Fruit fly (Drosophila melanogaster): Measurements from ENCODE around the gene Mkrn1.

Mkrn1 gene

DNA sequence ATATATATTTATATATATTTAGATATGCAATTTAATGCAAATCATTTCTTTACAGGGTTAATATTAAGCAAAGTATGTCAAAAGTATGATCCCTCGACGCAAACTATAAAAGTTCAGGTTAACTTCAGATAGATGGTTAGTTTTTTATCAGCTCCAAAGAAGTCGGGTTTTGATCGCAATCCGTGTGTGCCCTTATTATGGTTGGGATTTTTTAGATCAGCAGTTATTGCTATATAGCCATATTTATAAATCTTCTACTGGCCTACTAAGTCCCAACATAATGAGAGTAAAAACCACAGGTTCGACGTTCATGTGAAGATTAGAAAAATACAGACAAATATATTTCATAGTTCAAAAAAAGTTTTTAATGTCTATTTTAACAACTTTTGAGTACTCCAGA lies 40.3 kb upstream of the Mkrn1 start, which contains the start of gene EMC10:
Gene EMC10, plus strand, starts transcription at position 301 of the 400 bp plus-strand sequence.
- TF ChIP-seq dmrt99B (tag; optimal IDR thresholded peaks at IDR 0.05) = no peak

DNA sequence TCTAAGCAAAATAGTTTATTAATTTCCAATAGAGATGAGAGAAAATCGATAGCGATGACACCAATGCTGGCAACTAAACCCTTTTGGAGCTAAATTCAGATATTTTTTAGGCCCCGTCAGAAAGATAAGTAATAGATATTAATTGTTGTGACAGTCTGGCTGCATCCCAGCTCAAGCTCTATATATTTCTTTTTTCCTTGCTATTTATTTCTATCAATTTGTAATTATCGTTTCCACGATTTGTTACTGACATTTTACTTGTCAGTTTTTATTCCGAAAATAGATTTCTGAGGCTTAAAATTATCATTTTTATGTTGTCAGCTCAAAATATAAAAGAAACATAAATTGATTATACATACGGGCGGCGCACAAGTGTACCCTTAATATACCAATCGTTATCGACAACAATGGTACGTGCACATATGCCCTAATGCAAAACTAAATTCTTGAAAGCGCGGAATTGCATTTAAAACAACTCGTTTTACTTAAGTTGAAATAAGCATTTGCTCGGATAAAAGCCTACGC lies 35.4 kb upstream of the Mkrn1 start, which contains the start of the genes CRIF and SMC5:
Gene CRIF, minus strand, starts transcription at position 51 of the 525 bp plus-strand sequence.
Gene SMC5, plus strand, starts transcription at position 329 of the 525 bp plus-strand sequence.
- TF ChIP-seq da (GFP tag; optimal IDR thresholded peaks at IDR 0.05) (peak; percentile 39), CG14441 (GFP tag; IDR thresholded peaks at IDR 0.05) (peak; percentile 48; the same call in 1 of the 2 replicates), D19B (GFP tag; optimal IDR thresholded peaks at IDR 0.05) (peak; percentile 31), CG12769 (tag; optimal IDR thresholded peaks at IDR 0.05) (no peak), CG4282 (GFP tag; optimal IDR thresholded peaks at IDR 0.05) (no peak), CG12299 (tag; optimal IDR thresholded peaks at IDR 0.05) (peak; percentile 57), CHES-1-like (GFP tag; optimal IDR thresholded peaks at IDR 0.05) (peak; percentile 65), CG12236 (GFP tag; optimal IDR thresholded peaks at IDR 0.05) (peak; percentile 29), Drgx (GFP tag; IDR thresholded peaks at IDR 0.05) (no peak), CG11560 (tag; IDR thresholded peaks at IDR 0.05) (peak; percentile 27; the same call in 1 of the 3 replicates), Side (GFP tag; optimal IDR thresholded peaks at IDR 0.05) (peak; percentile 46), CG10267 (tag; optimal IDR thresholded peaks at IDR 0.05) (peak; percentile 64), Ets97D (GFP tag; optimal IDR thresholded peaks at IDR 0.05) (peak; percentile 52), CG17361 (GFP tag; IDR thresholded peaks at IDR 0.05) (peak; percentile 86), D (optimal IDR thresholded peaks at IDR 0.05) (no peak), D (GFP tag; optimal IDR thresholded peaks at IDR 0.05) (peak; percentile 26), ham (GFP tag; IDR thresholded peaks at IDR 0.05) (no peak), CG18476 (GFP tag; optimal IDR thresholded peaks at IDR 0.05) (peak; percentile 56), slbo (GFP tag; IDR thresholded peaks at IDR 0.05) (peak; percentile 75), Camta (GFP tag; optimal IDR thresholded peaks at IDR 0.05) (peak; percentile 54), Max (GFP tag; optimal IDR thresholded peaks at IDR 0.05) (peak; percentile 62), CG9932 (GFP tag; IDR thresholded peaks at IDR 0.05) (peak; percentile 82), CG12391 (tag; optimal IDR thresholded peaks at IDR 0.05) (peak; percentile 80), wek (GFP tag; optimal IDR thresholded peaks at IDR 0.05) (peak; percentile 94), Atf6 (GFP tag; IDR thresholded peaks at IDR 0.05) (peak; percentile 20; the same call in 1 of the 2 replicates), Nf-YB (GFP tag; optimal IDR thresholded peaks at IDR 0.05) (peak; percentile 24), pan (optimal IDR thresholded peaks at IDR 0.05) (no peak), pan (GFP tag; optimal IDR thresholded peaks at IDR 0.05 in 1 of 2, IDR thresholded peaks at IDR 0.05 in 1 of 2) (peak in 1 of 2 experiments; percentile 53), Atf-2 (GFP tag; optimal IDR thresholded peaks at IDR 0.05) (peak; percentile 65), croc (GFP tag; conservative IDR thresholded peaks at IDR 0.05) (0 out of 3 replicates have a peak, but pooled peaks have one; percentile 31), CG30403 (GFP tag; optimal IDR thresholded peaks at IDR 0.05) (peak; percentile 89), Sox100B (GFP tag; optimal IDR thresholded peaks at IDR 0.05) (peak; percentile 61), chif (GFP tag; optimal IDR thresholded peaks at IDR 0.05) (peak; percentile 51 to 70), Hsf (GFP tag; optimal IDR thresholded peaks at IDR 0.05) (peak; percentile 80), sim (GFP tag; IDR thresholded peaks at IDR 0.05) (no peak), CG16779 (GFP tag; IDR thresholded peaks at IDR 0.05) (no peak), unpg (GFP tag; optimal IDR thresholded peaks at IDR 0.05) (peak; percentile 58), ind (GFP tag; optimal IDR thresholded peaks at IDR 0.05) (peak; percentile 74), lilli (GFP tag; optimal IDR thresholded peaks at IDR 0.05) (peak; percentile 88), CG11723 (GFP tag; optimal IDR thresholded peaks at IDR 0.05) (peak; percentile 38), C15 (GFP tag; IDR thresholded peaks at IDR 0.05) (0 out of 3 replicates have a peak, but pooled peaks have one; percentile 28), repo (GFP tag; optimal IDR thresholded peaks at IDR 0.05) (peak; percentile 11), MBD-R2 (GFP tag; IDR thresholded peaks at IDR 0.05) (peak; percentile 39), H2.0 (GFP tag; IDR thresholded peaks at IDR 0.05) (peak; percentile 22; the same call in 1 of the 2 replicates), CG33557 (GFP tag; optimal IDR thresholded peaks at IDR 0.05) (peak; percentile 61), HmgD (GFP tag; optimal IDR thresholded peaks at IDR 0.05) (peak; percentile 40), CG14050 (GFP tag; IDR thresholded peaks at IDR 0.05) (0 out of 3 replicates have a peak, but pooled peaks have one; percentile 27), CG6791 (GFP tag; IDR thresholded peaks at IDR 0.05; ENCODE audit: partially characterized antibody) (no peak)

Data from whole organism, embryonic.